Worm (Caenorhabditis elegans) whole organism, midembryonic: ENCODE measurements around the gene str-9.

Experiments
- flt-1 ChIP-seq: fragments of 200-800 bp; sonication (Bioruptor generic); IDR thresholded peaks from 2 replicates; pipeline ENCODE4 v1.3.6; 2022; ENCODE audit warnings: missing genetic modification characterization, missing compliant biosample characterization
- klf-2 ChIP-seq: fragments of 200-800 bp; sonication (Bioruptor generic); conservative IDR thresholded peaks from 2 replicates; pipeline ENCODE4 v1.3.6; 2022; ENCODE audit warnings: missing genetic modification reagents, missing genetic modification characterization, missing compliant biosample characterization

ce11 chrV:15776651-15777050 lies 18.1 kb downstream of the str-9 start, which contains the start of gene nhr-283:
- TF ChIP-seq klf-2 (GFP tag; lab: Robert Waterston, UW) (no peak), flt-1 (no peak)
